Fruit fly (Drosophila melanogaster): ENCODE results near the gene pix.
A peak's percentile ranks its signal among the peaks of the same experiment; 100 is the strongest.

The pix gene

dm6 chr3L:8953962-8954647 is 20.5 kb downstream of the pix start, which contains the start of the genes CG43783 and orb2:
Gene CG43783 (minus strand): TSS chr3L:8954272.
Gene orb2 (minus strand): TSS chr3L:8954463.
- TF ChIP-seq rn (GFP tag; IDR thresholded peaks at IDR 0.05) (no peak), CG9948 (tag; optimal IDR thresholded peaks at IDR 0.05) (no peak), gl (tag; optimal IDR thresholded peaks at IDR 0.05) (no peak), CG13204 (GFP tag; optimal IDR thresholded peaks at IDR 0.05) (no peak), Pif1B (GFP tag; optimal IDR thresholded peaks at IDR 0.05) (no peak), CG32121 (GFP tag; IDR thresholded peaks at IDR 0.05) (no peak), Pif1A (GFP tag; optimal IDR thresholded peaks at IDR 0.05) (no peak), Ets98B (GFP tag; IDR thresholded peaks at IDR 0.05) (no peak), CG34367 (tag; optimal IDR thresholded peaks at IDR 0.05) (no peak), Snoo (tag; optimal IDR thresholded peaks at IDR 0.05) (no peak), EcR (GFP tag; optimal IDR thresholded peaks at IDR 0.05) (no peak), CG14655 (GFP tag; optimal IDR thresholded peaks at IDR 0.05) (no peak), CG10348 (GFP tag; IDR thresholded peaks at IDR 0.05) (no peak), D1 (tag; optimal IDR thresholded peaks at IDR 0.05) (no peak), CG8301 (tag; optimal IDR thresholded peaks at IDR 0.05) (no peak), CG15710 (tag; optimal IDR thresholded peaks at IDR 0.05) (no peak), CG8159 (tag; optimal IDR thresholded peaks at IDR 0.05) (no peak), CG4496 (GFP tag; IDR thresholded peaks at IDR 0.05) (no peak), fd96Ca (GFP tag; IDR thresholded peaks at IDR 0.05) (no peak)

- TF ChIP-seq CG8159 (tag; optimal IDR thresholded peaks at IDR 0.05) = peak; percentile 72
- TF ChIP-seq CG13204 (GFP tag; optimal IDR thresholded peaks at IDR 0.05) = no peak
- TF ChIP-seq fd96Ca (GFP tag; IDR thresholded peaks at IDR 0.05) = peak; percentile 65
- TF ChIP-seq CG17806 (tag; optimal IDR thresholded peaks at IDR 0.05) = peak; percentile 53
- peak; percentile 83 for TF ChIP-seq CG8301 (tag; optimal IDR thresholded peaks at IDR 0.05)
- TF ChIP-seq Snoo (tag; optimal IDR thresholded peaks at IDR 0.05) = peak; percentile 41
- TF ChIP-seq CG4496 (GFP tag; IDR thresholded peaks at IDR 0.05) = peak; percentile 75
- no peak for TF ChIP-seq CG10348 (GFP tag; IDR thresholded peaks at IDR 0.05)
- TF ChIP-seq EcR (GFP tag; optimal IDR thresholded peaks at IDR 0.05) = no peak
- peak; percentile 34 for TF ChIP-seq CG34367 (tag; optimal IDR thresholded peaks at IDR 0.05)
- TF ChIP-seq Pif1A (GFP tag; optimal IDR thresholded peaks at IDR 0.05) = peak; percentile 54
- peak; percentile 70 for TF ChIP-seq D1 (tag; optimal IDR thresholded peaks at IDR 0.05)
- no peak for TF ChIP-seq CG32121 (GFP tag; IDR thresholded peaks at IDR 0.05)
- TF ChIP-seq CG14655 (GFP tag; optimal IDR thresholded peaks at IDR 0.05) = peak; percentile 81
- TF ChIP-seq CG15710 (tag; optimal IDR thresholded peaks at IDR 0.05) = peak; percentile 38
- peak; percentile 45 for TF ChIP-seq Pif1B (GFP tag; optimal IDR thresholded peaks at IDR 0.05)
- peak; percentile 40 for TF ChIP-seq Ets98B (GFP tag; IDR thresholded peaks at IDR 0.05)
- TF ChIP-seq rn (GFP tag; IDR thresholded peaks at IDR 0.05) = no peak
- TF ChIP-seq gl (tag; optimal IDR thresholded peaks at IDR 0.05) = peak; percentile 21
- no peak for TF ChIP-seq CG12605 (GFP tag; IDR thresholded peaks at IDR 0.05)
- peak; percentile 71 for TF ChIP-seq CG9948 (tag; optimal IDR thresholded peaks at IDR 0.05)
These were observed 21.2 kb downstream of the pix start for dm6 chr3L:8953199-8953956.

dm6 chr3L:8952549-8953198 is 21.9 kb downstream of the pix start:
- TF ChIP-seq CG4496 (GFP tag; IDR thresholded peaks at IDR 0.05) (no peak; the same call in 2 of the 3 replicates), Ets98B (GFP tag; IDR thresholded peaks at IDR 0.05) (no peak), CG17806 (tag; optimal IDR thresholded peaks at IDR 0.05) (no peak), D1 (tag; optimal IDR thresholded peaks at IDR 0.05) (no peak), CG14655 (GFP tag; optimal IDR thresholded peaks at IDR 0.05) (no peak), CG13204 (GFP tag; optimal IDR thresholded peaks at IDR 0.05) (no peak), CG34367 (tag; optimal IDR thresholded peaks at IDR 0.05) (no peak), CG32121 (GFP tag; IDR thresholded peaks at IDR 0.05) (no peak; the same call in 1 of the 2 replicates), gl (tag; optimal IDR thresholded peaks at IDR 0.05) (no peak), EcR (GFP tag; optimal IDR thresholded peaks at IDR 0.05) (no peak), fd96Ca (GFP tag; IDR thresholded peaks at IDR 0.05) (no peak), CG10348 (GFP tag; IDR thresholded peaks at IDR 0.05) (no peak), CG8159 (tag; optimal IDR thresholded peaks at IDR 0.05) (no peak), rn (GFP tag; IDR thresholded peaks at IDR 0.05) (no peak), CG8301 (tag; optimal IDR thresholded peaks at IDR 0.05) (no peak), CG12605 (GFP tag; IDR thresholded peaks at IDR 0.05) (no peak), CG9948 (tag; optimal IDR thresholded peaks at IDR 0.05) (no peak)

DNA sequence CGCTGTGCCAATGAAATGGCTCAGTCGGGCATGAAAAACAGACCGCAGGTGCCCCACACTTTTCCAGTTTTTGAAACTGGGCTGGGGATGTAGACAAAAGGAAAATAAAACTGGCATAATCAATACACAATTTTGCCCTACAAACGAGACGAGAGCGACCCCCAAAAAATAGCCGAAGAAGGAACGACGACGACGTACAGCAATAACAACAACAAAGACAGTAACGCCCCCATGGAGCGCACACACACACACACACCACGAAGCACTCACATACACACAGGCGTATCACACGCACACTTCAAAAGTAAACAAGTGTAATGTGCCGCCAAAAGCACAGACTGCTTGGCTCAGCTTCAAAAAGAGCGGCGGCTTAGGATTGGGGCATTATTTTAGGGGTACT is 23.1 kb downstream of the pix start:
- TF ChIP-seq CG17806 (tag; optimal IDR thresholded peaks at IDR 0.05) (no peak), CG32121 (GFP tag; IDR thresholded peaks at IDR 0.05) (no peak), CG8159 (tag; optimal IDR thresholded peaks at IDR 0.05) (no peak), Snoo (tag; optimal IDR thresholded peaks at IDR 0.05) (no peak), rn (GFP tag; IDR thresholded peaks at IDR 0.05) (no peak), gl (tag; optimal IDR thresholded peaks at IDR 0.05) (no peak), CG12605 (GFP tag; IDR thresholded peaks at IDR 0.05) (no peak), Ets98B (GFP tag; IDR thresholded peaks at IDR 0.05) (no peak), fd96Ca (GFP tag; IDR thresholded peaks at IDR 0.05) (no peak), CG15710 (tag; optimal IDR thresholded peaks at IDR 0.05) (no peak), CG13204 (GFP tag; optimal IDR thresholded peaks at IDR 0.05) (no peak), CG4496 (GFP tag; IDR thresholded peaks at IDR 0.05) (no peak), D1 (tag; optimal IDR thresholded peaks at IDR 0.05) (no peak), CG10348 (GFP tag; IDR thresholded peaks at IDR 0.05) (no peak), CG9948 (tag; optimal IDR thresholded peaks at IDR 0.05) (no peak)

Measured in whole organism, pupa.